Worm (Caenorhabditis elegans) whole organism, L1 larva: Measurements from ENCODE around the gene C25E10.16.

Source experiments
- C16A3.4 ChIP-seq: fragments of 150-350 bp; optimal IDR thresholded peaks from 2 replicates; lab custom pipeline; 2014; ENCODE audit warnings: missing biosample characterization, missing genetic modification characterization
- aha-1 ChIP-seq: fragments of 150-350 bp; optimal IDR thresholded peaks from 2 replicates; lab custom pipeline; 2014; ENCODE audit warnings: missing biosample characterization, missing genetic modification characterization
- ama-1 ChIP-seq: fragments of 150-350 bp; optimal IDR thresholded peaks from 2 replicates; lab custom pipeline; 2014
- ceh-63 ChIP-seq: fragments of 200-800 bp; sonication (Bioruptor generic); optimal IDR thresholded peaks from 2 replicates; lab custom pipeline; 2018; ENCODE audit warnings: mild to moderate bottlenecking, missing genetic modification characterization, missing compliant biosample characterization
- ceh-8 ChIP-seq: fragments of 200-800 bp; sonication (Bioruptor generic); optimal IDR thresholded peaks from 2 replicates; lab custom pipeline; 2018; ENCODE audit warnings: mild to moderate bottlenecking, missing genetic modification characterization, moderate library complexity, missing compliant biosample characterization
- ceh-88 ChIP-seq: fragments of 200-800 bp; sonication (Bioruptor generic); IDR thresholded peaks from 2 replicates; pipeline ENCODE4 v1.3.6; 2022; ENCODE audit warnings: missing genetic modification characterization, missing compliant biosample characterization
- ceh-90 ChIP-seq: sonication (generic microtip); optimal IDR thresholded peaks from 2 replicates; lab custom pipeline; 2016; ENCODE audit warnings: missing genetic modification characterization, missing compliant biosample characterization
- ces-1 ChIP-seq: fragments of 150-350 bp; optimal IDR thresholded peaks from 2 replicates; lab custom pipeline; 2014; ENCODE audit warnings: missing biosample characterization, missing genetic modification reagents, missing genetic modification characterization
- dpl-1 ChIP-seq, 3 experiments: fragments of 150-350 bp in 2 of 3; sonication (generic microtip) in 1 of 3; optimal IDR thresholded peaks; 2 replicates each; lab custom pipeline; 2014 to 2017; ENCODE audit warnings: missing biosample characterization in 3 of 3, missing genetic modification characterization in 3 of 3, missing genetic modification reagents in 3 of 3
- dsc-1 ChIP-seq: sonication (generic microtip); optimal IDR thresholded peaks from 2 replicates; lab custom pipeline; 2016; ENCODE audit warnings: mild to moderate bottlenecking, missing genetic modification characterization, missing compliant biosample characterization
- efl-1 ChIP-seq, 4 experiments: fragments of 150-350 bp; optimal IDR thresholded peaks in 3 of 4; peaks in 1 of 4; 1 replicate in 1 of 4; 2 replicates in 3 of 4; lab custom pipeline; 2014; ENCODE audit warnings: missing biosample characterization in 2 of 4, missing genetic modification characterization in 2 of 4, missing genetic modification reagents in 2 of 4
- elt-3 ChIP-seq, 6 experiments: fragments of 150-350 bp in 1 of 6; sonication (generic microtip); optimal IDR thresholded peaks; 2 replicates each; lab custom pipeline; 2017 to 2018; ENCODE audit warnings: missing biosample characterization in 6 of 6, missing genetic modification characterization in 6 of 6, inconsistent platforms in 1 of 6
- fos-1 ChIP-seq: fragments of 150-350 bp; optimal IDR thresholded peaks from 2 replicates; lab custom pipeline; 2014; ENCODE audit warnings: missing biosample characterization, missing genetic modification characterization
- grh-1 ChIP-seq: fragments of 200-800 bp; sonication (Bioruptor generic); IDR thresholded peaks from 2 replicates; pipeline ENCODE4 v1.3.6; 2022; ENCODE audit warnings: missing genetic modification reagents, missing genetic modification characterization, missing compliant biosample characterization
- irx-1 ChIP-seq: sonication (generic microtip); optimal IDR thresholded peaks from 2 replicates; lab custom pipeline; 2016; ENCODE audit warnings: missing genetic modification characterization, missing compliant biosample characterization
- isw-1 ChIP-seq: fragments of 200-800 bp; sonication (Bioruptor generic); IDR thresholded peaks from 2 replicates; pipeline ENCODE4 v1.3.6; 2022; ENCODE audit warnings: missing genetic modification characterization, missing compliant biosample characterization
- jun-1 ChIP-seq: fragments of 150-350 bp; optimal IDR thresholded peaks from 2 replicates; lab custom pipeline; 2014; ENCODE audit warnings: missing biosample characterization, missing genetic modification reagents, missing genetic modification characterization
- lin-13 ChIP-seq: fragments of 150-350 bp; optimal IDR thresholded peaks from 2 replicates; lab custom pipeline; 2014; ENCODE audit warnings: missing biosample characterization, missing genetic modification reagents, missing genetic modification characterization
- lin-14 ChIP-seq: fragments of 200-800 bp; sonication (Bioruptor generic); optimal IDR thresholded peaks from 2 replicates; lab custom pipeline; 2018; ENCODE audit warnings: mild to moderate bottlenecking, missing genetic modification characterization, moderate library complexity, missing compliant biosample characterization
- lin-15B ChIP-seq: fragments of 150-350 bp; sonication (generic microtip); optimal IDR thresholded peaks from 3 replicates; lab custom pipeline; 2014; ENCODE audit warnings: missing biosample characterization, missing genetic modification characterization
- lin-35 ChIP-seq, 2 experiments: fragments of 150-350 bp; optimal IDR thresholded peaks; 2 replicates each; lab custom pipeline; 2014; ENCODE audit warnings: missing biosample characterization in 2 of 2, missing genetic modification characterization in 2 of 2, missing genetic modification reagents in 2 of 2
- lin-39 ChIP-seq: fragments of 150-350 bp; optimal IDR thresholded peaks from 2 replicates; lab custom pipeline; 2014; ENCODE audit warnings: missing biosample characterization, missing genetic modification reagents, missing genetic modification characterization
- lir-3 ChIP-seq: sonication (generic microtip); optimal IDR thresholded peaks from 2 replicates; lab custom pipeline; 2016; ENCODE audit warnings: mild to moderate bottlenecking, missing genetic modification characterization, moderate library complexity, missing compliant biosample characterization; ENCODE audit not compliant: poor library complexity
- mab-9 ChIP-seq: fragments of 200-800 bp; sonication (Bioruptor generic); IDR thresholded peaks from 2 replicates; pipeline ENCODE4 v1.3.6; 2022; ENCODE audit warnings: missing genetic modification reagents, missing genetic modification characterization, missing compliant biosample characterization
- mep-1 ChIP-seq: fragments of 150-350 bp; optimal IDR thresholded peaks from 2 replicates; lab custom pipeline; 2014; ENCODE audit warnings: missing biosample characterization, missing genetic modification characterization
- nhr-11 ChIP-seq: fragments of 150-350 bp; optimal IDR thresholded peaks from 2 replicates; lab custom pipeline; 2014; ENCODE audit warnings: missing biosample characterization, missing genetic modification characterization
- nhr-19 ChIP-seq: fragments of 200-800 bp; sonication (Bioruptor generic); conservative IDR thresholded peaks from 2 replicates; pipeline ENCODE4 v1.3.6; 2022; ENCODE audit warnings: missing genetic modification characterization, missing compliant biosample characterization
- nhr-47 ChIP-seq: sonication (generic microtip); optimal IDR thresholded peaks from 2 replicates; lab custom pipeline; 2016; ENCODE audit warnings: mild to moderate bottlenecking, missing genetic modification characterization, moderate library complexity, missing compliant biosample characterization
- nhr-71 ChIP-seq: sonication (generic microtip); optimal IDR thresholded peaks from 2 replicates; lab custom pipeline; 2016; ENCODE audit warnings: mild to moderate bottlenecking, missing genetic modification characterization, moderate library complexity, missing compliant biosample characterization
- nhr-84 ChIP-seq: sonication (generic microtip); optimal IDR thresholded peaks from 2 replicates; lab custom pipeline; 2017; ENCODE audit warnings: missing biosample characterization, missing genetic modification characterization
- nhr-85 ChIP-seq: sonication (generic microtip); peaks from one replicate; lab custom pipeline; 2016; ENCODE audit warnings: missing genetic modification characterization, inconsistent platforms, missing compliant biosample characterization
- pag-3 ChIP-seq: sonication (generic microtip); optimal IDR thresholded peaks from 2 replicates; lab custom pipeline; 2017; ENCODE audit warnings: missing genetic modification characterization, mild to moderate bottlenecking, missing compliant biosample characterization, antibody characterized with exemption, borderline replicate concordance; ENCODE audit not compliant: insufficient read depth
- rnt-1 ChIP-seq: sonication (generic microtip); optimal IDR thresholded peaks from 2 replicates; lab custom pipeline; 2016; ENCODE audit warnings: mild to moderate bottlenecking, missing genetic modification characterization, moderate library complexity, missing compliant biosample characterization
- skn-1 ChIP-seq: fragments of 150-350 bp; optimal IDR thresholded peaks from 2 replicates; lab custom pipeline; 2014; ENCODE audit warnings: missing biosample characterization, missing genetic modification characterization
- snpc-4 ChIP-seq: fragments of 150-350 bp; optimal IDR thresholded peaks from 2 replicates; lab custom pipeline; 2014; ENCODE audit warnings: missing biosample characterization, missing genetic modification characterization
- sptf-1 ChIP-seq: fragments of 150-350 bp; optimal IDR thresholded peaks from 2 replicates; lab custom pipeline; 2014; ENCODE audit warnings: missing biosample characterization, missing genetic modification characterization
- sup-37 ChIP-seq: fragments of 200-800 bp; sonication (Bioruptor generic); optimal IDR thresholded peaks from 2 replicates; lab custom pipeline; 2018; ENCODE audit warnings: mild to moderate bottlenecking, missing genetic modification characterization, missing compliant biosample characterization
- unc-30 ChIP-seq: sonication (generic microtip); optimal IDR thresholded peaks from 2 replicates; lab custom pipeline; 2017; ENCODE audit warnings: missing biosample characterization, missing genetic modification characterization
- unc-62 ChIP-seq: fragments of 150-350 bp; optimal IDR thresholded peaks from 2 replicates; lab custom pipeline; 2014; ENCODE audit warnings: missing biosample characterization, missing genetic modification reagents, missing genetic modification characterization
- unc-86 ChIP-seq: sonication (generic microtip); optimal IDR thresholded peaks from 2 replicates; lab custom pipeline; 2016; ENCODE audit warnings: missing genetic modification characterization, missing compliant biosample characterization
- vab-15 ChIP-seq: sonication (generic microtip); optimal IDR thresholded peaks from 2 replicates; lab custom pipeline; 2017; ENCODE audit warnings: missing genotype, mild to moderate bottlenecking, missing genetic modification characterization, missing compliant biosample characterization
- xbp-1 ChIP-seq: sonication (generic microtip); optimal IDR thresholded peaks from 2 replicates; lab custom pipeline; 2016; ENCODE audit warnings: missing genetic modification characterization, missing compliant biosample characterization

The C25E10.16 gene

ce11 chrV:9094060-9094628, 34.8 kb upstream of the C25E10.16 start (continued):
- TF ChIP-seq unc-86 (tag; lab: Kevin White, UChicago): no peak
- TF ChIP-seq sup-37 (GFP tag; lab: Kevin White, UChicago): peak; percentile 33
- TF ChIP-seq ama-1 (lab: Kevin White, UChicago): peak; percentile 26
- TF ChIP-seq elt-3 (tag; optimal IDR thresholded peaks at IDR 0.05; lab: Kevin White, UChicago): peak in 2 of 6 experiments; percentile 40 to 44
- peak in 1 of 2 experiments; percentile 18 for TF ChIP-seq efl-1 (optimal IDR thresholded peaks at IDR 0.05; lab: Kevin White, UChicago)
- TF ChIP-seq efl-1 (GFP tag; optimal IDR thresholded peaks at IDR 0.05 in 1 of 2; lab: Kevin White, UChicago): peak in 1 of 2 experiments; percentile 93
- peak; percentile 56 for TF ChIP-seq skn-1
- TF ChIP-seq irx-1 (tag; lab: Kevin White, UChicago): peak; percentile 75
- TF ChIP-seq lin-13 (GFP tag; lab: Kevin White, UChicago): no peak
- TF ChIP-seq mep-1 (tag; lab: Kevin White, UChicago): peak; percentile 51
- peak in 2 of 3 experiments; percentile 17 to 31 for TF ChIP-seq dpl-1 (GFP tag; optimal IDR thresholded peaks at IDR 0.05; lab: Kevin White, UChicago)
- no peak for TF ChIP-seq unc-30
- TF ChIP-seq ceh-88 (GFP tag; lab: Robert Waterston, UW): peak; percentile 50; the same call in 1 of the 2 replicates
- peak; percentile 35 for TF ChIP-seq lin-39
- TF ChIP-seq nhr-19 (GFP tag; lab: Robert Waterston, UW): peak; percentile 100
- TF ChIP-seq mab-9: no peak
- TF ChIP-seq grh-1 (GFP tag; lab: Robert Waterston, UW): peak; percentile 52
- TF ChIP-seq lir-3 (tag; lab: Kevin White, UChicago): peak; percentile 59
- TF ChIP-seq pag-3 (tag; lab: Kevin White, UChicago): peak; percentile 47
- TF ChIP-seq ceh-63 (GFP tag; lab: Kevin White, UChicago): no peak
- TF ChIP-seq ceh-8 (GFP tag; lab: Kevin White, UChicago): no peak
- no peak for TF ChIP-seq nhr-11 (tag; lab: Kevin White, UChicago)
- peak; percentile 67 for TF ChIP-seq nhr-47 (tag; lab: Kevin White, UChicago)
- TF ChIP-seq aha-1: no peak
- TF ChIP-seq C16A3.4 (tag; lab: Kevin White, UChicago): peak; percentile 54
- peak; percentile 52 to 83 for TF ChIP-seq lin-35 (GFP tag; optimal IDR thresholded peaks at IDR 0.05; lab: Kevin White, UChicago)

DNA sequence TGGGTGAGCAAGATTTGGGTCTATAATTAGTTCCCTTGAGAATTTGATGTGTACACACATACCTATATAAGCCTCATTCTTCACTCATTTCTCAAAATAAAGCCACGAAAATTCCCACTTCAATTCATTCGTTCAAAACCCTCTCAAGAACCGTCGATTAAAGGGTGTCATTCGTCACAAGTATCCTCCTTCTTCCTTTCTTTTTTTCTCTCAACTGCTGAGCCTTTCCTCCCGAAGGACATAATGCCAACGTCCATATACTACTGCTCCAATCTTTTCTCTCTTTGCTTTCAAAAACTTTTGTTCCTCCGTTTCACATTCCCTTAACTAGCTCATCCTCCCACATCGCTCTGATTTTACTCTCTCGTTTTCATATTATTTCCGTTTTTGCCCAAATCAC, 32.8 kb upstream of the C25E10.16 start, which contains the start of gene T27E4.1:
T27E4.1 (plus strand) TSS at position 137 of the 400 bp plus-strand sequence.
- TF ChIP-seq lin-14 (GFP tag; lab: Kevin White, UChicago) (peak; percentile 63), vab-15 (tag; lab: Kevin White, UChicago) (no peak)

DNA sequence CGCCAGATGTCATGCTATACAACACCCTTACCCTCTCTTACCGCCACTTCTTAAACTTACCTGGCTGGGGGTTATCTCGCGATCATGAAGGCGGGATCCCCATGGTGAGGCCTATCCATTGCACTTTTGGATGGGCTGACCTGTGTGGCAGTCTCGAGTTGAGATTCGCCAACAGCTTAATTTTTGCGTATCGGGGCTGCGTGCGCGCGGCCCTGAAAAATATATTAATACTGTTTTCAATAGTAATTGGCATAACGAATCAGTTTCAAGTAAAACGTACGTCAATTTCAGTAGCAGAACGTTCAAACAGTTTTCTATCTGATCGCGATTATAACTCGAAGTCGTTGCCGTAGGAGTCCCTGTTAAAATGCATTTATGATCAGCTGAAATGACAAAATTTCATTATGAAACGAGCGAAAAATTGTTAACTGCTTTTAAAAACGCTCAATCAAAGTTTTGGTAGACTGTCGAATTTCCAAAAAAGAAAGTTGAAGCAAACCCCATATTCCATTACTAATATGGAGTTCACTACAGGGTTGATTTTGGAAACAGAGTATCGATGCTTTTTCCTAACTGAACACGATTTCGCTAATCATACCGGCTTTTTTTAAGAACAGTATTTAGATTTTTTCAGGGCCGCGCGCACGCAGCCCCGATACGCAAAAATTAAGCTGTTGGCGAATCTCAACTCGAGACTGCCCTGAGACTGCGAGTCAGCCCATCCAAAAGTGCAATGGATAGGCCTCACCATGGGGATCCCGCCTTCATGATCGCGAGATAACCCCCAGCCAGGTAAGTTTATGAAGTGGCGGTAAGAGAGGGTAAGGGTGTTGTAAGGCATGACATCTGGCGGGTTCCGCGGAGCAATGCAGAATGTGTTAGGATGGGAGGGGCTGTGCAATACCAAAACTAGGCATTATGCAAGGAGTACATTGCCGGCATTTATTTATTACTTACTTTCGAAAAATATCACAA, 31.7 kb upstream of the C25E10.16 start:
- peak; percentile 40 for TF ChIP-seq snpc-4 (tag; lab: Kevin White, UChicago)

ce11 chrV:9088758-9089157, 29.4 kb upstream of the C25E10.16 start:
- no peak for TF ChIP-seq rnt-1
- TF ChIP-seq nhr-84: no peak
- TF ChIP-seq fos-1 (tag; lab: Kevin White, UChicago): no peak
- no peak for TF ChIP-seq ceh-90
- TF ChIP-seq lin-14 (GFP tag; lab: Kevin White, UChicago): no peak
- TF ChIP-seq mep-1 (tag; lab: Kevin White, UChicago): no peak
- no peak for TF ChIP-seq ceh-88 (GFP tag; lab: Robert Waterston, UW)
- TF ChIP-seq dsc-1 (tag; lab: Kevin White, UChicago): no peak
- no peak for TF ChIP-seq ces-1 (GFP tag; lab: Kevin White, UChicago)
- TF ChIP-seq isw-1 (GFP tag; lab: Robert Waterston, UW): no peak
- no peak for TF ChIP-seq nhr-47 (tag; lab: Kevin White, UChicago)
- TF ChIP-seq jun-1 (tag; lab: Kevin White, UChicago): no peak
- no peak for TF ChIP-seq ceh-8 (GFP tag; lab: Kevin White, UChicago)
- peak; percentile 76 for TF ChIP-seq ama-1 (lab: Kevin White, UChicago)
- TF ChIP-seq elt-3 (tag; optimal IDR thresholded peaks at IDR 0.05; lab: Kevin White, UChicago): no peak
- TF ChIP-seq sptf-1 (tag; lab: Kevin White, UChicago): no peak
- no peak for TF ChIP-seq unc-86 (tag; lab: Kevin White, UChicago)
- no peak for TF ChIP-seq lin-15B
- TF ChIP-seq dpl-1 (GFP tag; optimal IDR thresholded peaks at IDR 0.05; lab: Kevin White, UChicago): no peak
- TF ChIP-seq xbp-1: no peak
- TF ChIP-seq unc-62 (GFP tag; lab: Kevin White, UChicago): no peak
- TF ChIP-seq nhr-85 (tag; lab: Kevin White, UChicago): peak; percentile 20
- no peak for TF ChIP-seq snpc-4 (tag; lab: Kevin White, UChicago)
- no peak for TF ChIP-seq nhr-71 (tag; lab: Kevin White, UChicago)
